Worm (Caenorhabditis elegans): Measurements from ENCODE around the gene F14F7.5.

Gene F14F7.5

DNA sequence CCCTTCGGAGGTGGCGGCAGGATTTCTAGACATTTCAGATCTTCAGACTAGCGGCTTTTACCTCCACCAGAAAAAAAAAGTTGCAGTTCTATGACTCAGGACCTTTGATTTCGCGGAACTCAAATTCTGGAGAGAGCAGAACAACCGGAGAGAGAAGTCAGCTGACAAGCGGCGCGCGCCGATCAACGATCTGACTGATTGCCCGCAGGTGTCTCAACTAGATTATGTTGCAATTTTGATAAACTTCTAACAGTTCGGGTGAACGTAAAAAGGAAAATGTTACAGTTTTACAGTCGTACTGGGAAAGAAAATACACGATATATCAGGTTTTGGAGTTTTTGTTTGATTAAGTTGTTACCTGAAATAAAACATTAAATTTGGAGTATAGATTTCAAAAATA lies 31.2 kb downstream of the F14F7.5 start:
- no peak for TF ChIP-seq B0310.2 (tag; optimal IDR thresholded peaks at IDR 0.05)

- TF ChIP-seq sea-1 (GFP tag; conservative IDR thresholded peaks at IDR 0.05) (0 out of 2 replicates have a peak, but pooled peaks have one; percentile 47), tra-4 (tag; optimal IDR thresholded peaks at IDR 0.05) (no peak)
Observed at ce11 chrIII:13064213-13065184, 32.7 kb downstream of the F14F7.5 start.

DNA sequence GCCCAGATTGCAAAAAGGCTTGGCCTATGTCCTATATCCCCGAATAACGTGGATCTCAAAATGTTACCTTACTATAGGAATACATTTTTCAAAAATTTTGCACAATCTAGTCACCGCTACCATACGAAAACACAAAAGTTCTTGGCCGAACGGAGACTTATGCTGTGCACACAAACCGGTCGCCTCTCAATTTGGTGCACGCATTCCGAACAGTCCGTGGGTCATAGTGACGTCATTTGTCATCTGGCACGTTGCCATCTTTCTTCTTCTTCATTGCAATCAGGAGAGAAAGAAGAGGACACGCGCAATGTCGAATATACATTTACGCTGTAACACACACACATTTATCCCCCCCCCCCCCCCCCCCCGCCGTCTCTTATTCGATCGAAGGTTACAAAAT lies 33.9 kb downstream of the F14F7.5 start:
- TF ChIP-seq F13C5.2 (tag; optimal IDR thresholded peaks at IDR 0.05) (no peak), tbx-11 (GFP tag; IDR thresholded peaks at IDR 0.05) (no peak), tra-4 (tag; optimal IDR thresholded peaks at IDR 0.05) (no peak), hmg-4 (GFP tag; optimal IDR thresholded peaks at IDR 0.05) (peak; percentile 66), ceh-36 (tag; optimal IDR thresholded peaks at IDR 0.05) (no peak), tbx-37 (GFP tag; conservative IDR thresholded peaks at IDR 0.05) (no peak), sea-1 (GFP tag; conservative IDR thresholded peaks at IDR 0.05) (0 out of 2 replicates have a peak, but pooled peaks have one; percentile 55), ets-7 (tag; optimal IDR thresholded peaks at IDR 0.05) (no peak), pes-1 (GFP tag; IDR thresholded peaks at IDR 0.05) (no peak; the same call in 1 of the 2 replicates), ama-1 (optimal IDR thresholded peaks at IDR 0.05) (no peak), scrt-1 (GFP tag; IDR thresholded peaks at IDR 0.05) (no peak), flt-1 (GFP tag; IDR thresholded peaks at IDR 0.05) (no peak), B0310.2 (tag; optimal IDR thresholded peaks at IDR 0.05) (no peak)

DNA sequence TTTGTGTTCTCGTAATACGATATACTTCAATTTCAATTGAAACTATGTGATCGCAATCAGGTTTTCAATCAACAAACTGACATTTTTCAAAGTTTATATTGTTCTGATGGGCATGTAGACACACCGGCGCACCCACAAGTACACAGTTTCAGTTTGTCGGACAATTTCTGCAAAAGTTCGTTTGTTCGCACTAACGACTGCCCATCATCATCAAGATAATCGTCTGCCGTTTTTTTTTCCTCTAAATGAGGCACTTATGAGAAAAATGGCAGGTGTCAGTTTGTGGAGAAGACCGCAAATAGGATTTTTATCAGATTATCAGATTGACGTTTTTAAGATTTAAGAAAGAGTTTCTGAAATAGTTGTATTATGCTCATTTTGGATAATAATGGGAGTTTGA lies 35.0 kb downstream of the F14F7.5 start:
- TF ChIP-seq tra-4 (tag; optimal IDR thresholded peaks at IDR 0.05) (no peak), flt-1 (GFP tag; IDR thresholded peaks at IDR 0.05) (no peak), aly-1 (tag; optimal IDR thresholded peaks at IDR 0.05) (no peak), hnd-1 (tag; optimal IDR thresholded peaks at IDR 0.05) (no peak), B0310.2 (tag; optimal IDR thresholded peaks at IDR 0.05) (no peak), ceh-36 (tag; optimal IDR thresholded peaks at IDR 0.05) (no peak), sea-1 (GFP tag; conservative IDR thresholded peaks at IDR 0.05) (no peak), hmbx-1 (tag; optimal IDR thresholded peaks at IDR 0.05) (no peak), ets-7 (tag; optimal IDR thresholded peaks at IDR 0.05) (no peak), tbx-37 (GFP tag; conservative IDR thresholded peaks at IDR 0.05) (no peak), scrt-1 (GFP tag; IDR thresholded peaks at IDR 0.05) (no peak), tbx-11 (GFP tag; IDR thresholded peaks at IDR 0.05) (no peak), pes-1 (GFP tag; IDR thresholded peaks at IDR 0.05) (no peak), ama-1 (optimal IDR thresholded peaks at IDR 0.05) (no peak), F13C5.2 (tag; optimal IDR thresholded peaks at IDR 0.05) (no peak), ceh-13 (GFP tag; optimal IDR thresholded peaks at IDR 0.05) (no peak), hmg-4 (GFP tag; optimal IDR thresholded peaks at IDR 0.05) (no peak)

- TF ChIP-seq hmg-4 (GFP tag; optimal IDR thresholded peaks at IDR 0.05): peak; percentile 96
- TF ChIP-seq tbx-37 (GFP tag; conservative IDR thresholded peaks at IDR 0.05): no peak; the same call in 1 of the 2 replicates
- peak; percentile 15 for TF ChIP-seq ceh-36 (tag; optimal IDR thresholded peaks at IDR 0.05)
- TF ChIP-seq ama-1 (optimal IDR thresholded peaks at IDR 0.05): no peak
- no peak for TF ChIP-seq hmbx-1 (tag; optimal IDR thresholded peaks at IDR 0.05)
- TF ChIP-seq pes-1 (GFP tag; IDR thresholded peaks at IDR 0.05): no peak
- TF ChIP-seq hnd-1 (tag; optimal IDR thresholded peaks at IDR 0.05): no peak
- no peak for TF ChIP-seq B0310.2 (tag; optimal IDR thresholded peaks at IDR 0.05)
- no peak for TF ChIP-seq tra-4 (tag; optimal IDR thresholded peaks at IDR 0.05)
- TF ChIP-seq sea-1 (GFP tag; conservative IDR thresholded peaks at IDR 0.05): no peak
- no peak for TF ChIP-seq ceh-13 (GFP tag; optimal IDR thresholded peaks at IDR 0.05)
- peak; percentile 44 for TF ChIP-seq flt-1 (GFP tag; IDR thresholded peaks at IDR 0.05)
- peak; percentile 90 for TF ChIP-seq F13C5.2 (tag; optimal IDR thresholded peaks at IDR 0.05)
- TF ChIP-seq scrt-1 (GFP tag; IDR thresholded peaks at IDR 0.05): no peak
- TF ChIP-seq tbx-11 (GFP tag; IDR thresholded peaks at IDR 0.05): no peak
- peak; percentile 53 for TF ChIP-seq aly-1 (tag; optimal IDR thresholded peaks at IDR 0.05)
- peak; percentile 21 for TF ChIP-seq ets-7 (tag; optimal IDR thresholded peaks at IDR 0.05)
Observed at ce11 chrIII:13067884-13068767, 36.3 kb downstream of the F14F7.5 start.

DNA sequence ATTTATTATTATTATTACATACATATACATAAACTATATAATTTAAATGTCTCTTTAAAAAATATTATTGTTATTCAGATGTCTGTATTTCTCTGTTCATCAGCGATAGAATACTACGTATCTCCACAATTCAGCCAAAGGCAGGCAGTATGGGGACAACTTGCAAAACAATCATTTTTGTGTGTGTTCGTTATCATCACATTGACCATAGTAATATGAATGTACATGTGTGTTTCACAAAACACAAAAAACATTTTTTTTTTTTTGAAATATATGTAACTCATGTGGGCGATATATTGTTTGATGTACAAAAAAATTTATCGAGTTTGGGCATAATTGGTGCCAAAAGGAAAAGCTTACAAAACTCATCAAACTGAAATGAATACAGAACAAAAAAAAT lies 37.6 kb downstream of the F14F7.5 start:
- TF ChIP-seq pes-1 (GFP tag; IDR thresholded peaks at IDR 0.05) (no peak), ama-1 (optimal IDR thresholded peaks at IDR 0.05) (no peak), sea-1 (GFP tag; conservative IDR thresholded peaks at IDR 0.05) (no peak), F13C5.2 (tag; optimal IDR thresholded peaks at IDR 0.05) (no peak), scrt-1 (GFP tag; IDR thresholded peaks at IDR 0.05) (no peak)

- peak; percentile 66 for TF ChIP-seq flt-1 (GFP tag; IDR thresholded peaks at IDR 0.05)
- TF ChIP-seq F13C5.2 (tag; optimal IDR thresholded peaks at IDR 0.05): peak; percentile 98
- TF ChIP-seq B0310.2 (tag; optimal IDR thresholded peaks at IDR 0.05): peak; percentile 72
- peak; percentile 96 for TF ChIP-seq hmg-4 (GFP tag; optimal IDR thresholded peaks at IDR 0.05)
- peak; percentile 17 for TF ChIP-seq hnd-1 (tag; optimal IDR thresholded peaks at IDR 0.05)
- peak; percentile 11 for TF ChIP-seq ceh-13 (GFP tag; optimal IDR thresholded peaks at IDR 0.05)
- peak; percentile 80 for TF ChIP-seq ama-1 (optimal IDR thresholded peaks at IDR 0.05)
- TF ChIP-seq hmbx-1 (tag; optimal IDR thresholded peaks at IDR 0.05): peak; percentile 69
- TF ChIP-seq ceh-36 (tag; optimal IDR thresholded peaks at IDR 0.05): peak; percentile 29
- peak; percentile 2 for TF ChIP-seq ets-7 (tag; optimal IDR thresholded peaks at IDR 0.05)
- TF ChIP-seq tbx-11 (GFP tag; IDR thresholded peaks at IDR 0.05): no peak
- TF ChIP-seq pes-1 (GFP tag; IDR thresholded peaks at IDR 0.05): peak; percentile 73
- TF ChIP-seq tra-4 (tag; optimal IDR thresholded peaks at IDR 0.05): peak; percentile 66
- TF ChIP-seq aly-1 (tag; optimal IDR thresholded peaks at IDR 0.05): no peak
- peak; percentile 66; the same call in 1 of the 2 replicates for TF ChIP-seq scrt-1 (GFP tag; IDR thresholded peaks at IDR 0.05)
- TF ChIP-seq tbx-37 (GFP tag; conservative IDR thresholded peaks at IDR 0.05): no peak
- peak; percentile 81 for TF ChIP-seq sea-1 (GFP tag; conservative IDR thresholded peaks at IDR 0.05)
Observed at ce11 chrIII:13070548-13071050, 38.8 kb downstream of the F14F7.5 start, which contains the start of gene Y39E4B.6. Gene Y39E4B.6 (plus strand): TSS chrIII:13070756.

Measured in whole organism, early embryonic.